Fruit fly (Drosophila melanogaster): ENCODE data around the gene CG7049.

CG7049 gene

DNA sequence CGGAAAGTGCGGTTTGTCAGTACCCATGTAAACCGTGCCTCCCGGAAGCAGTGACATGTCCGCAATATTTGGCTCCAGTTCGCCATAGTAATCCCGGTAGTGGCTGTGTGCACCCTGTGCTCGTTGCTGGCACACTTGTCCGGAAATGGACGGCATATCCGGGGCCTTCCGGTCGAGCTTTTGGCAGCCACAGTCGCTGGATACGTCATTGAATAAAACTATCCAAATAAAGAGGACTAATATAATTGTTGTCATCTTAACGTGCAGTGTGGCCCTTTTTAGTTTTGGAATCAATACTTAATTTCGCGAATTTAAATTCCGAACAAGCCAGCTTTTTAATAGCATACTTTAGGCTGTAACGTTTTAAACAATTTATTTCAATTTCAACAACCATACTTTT is at the start of gene CG7049:
TSS of gene CG7049 (minus strand) at position 280 of the 400 bp plus-strand sequence.
- TF ChIP-seq fkh (GFP tag; optimal IDR thresholded peaks at IDR 0.05), result peak; percentile 28
- no peak for TF ChIP-seq CG15336 (GFP tag; IDR thresholded peaks at IDR 0.05)
- TF ChIP-seq Hr39 (GFP tag; optimal IDR thresholded peaks at IDR 0.05), result no peak
- peak; percentile 8 for TF ChIP-seq CG6854 (GFP tag; optimal IDR thresholded peaks at IDR 0.05)
- no peak for TF ChIP-seq Eip93F (GFP tag; optimal IDR thresholded peaks at IDR 0.05)
- no peak for TF ChIP-seq CG11902 (GFP tag; optimal IDR thresholded peaks at IDR 0.05)
- TF ChIP-seq Hr4 (GFP tag; optimal IDR thresholded peaks at IDR 0.05), result no peak
- peak; percentile 63 for TF ChIP-seq Eip78C (GFP tag)
- TF ChIP-seq CG1621 (tag; optimal IDR thresholded peaks at IDR 0.05), result peak; percentile 18
- TF ChIP-seq CG3919 (GFP tag; optimal IDR thresholded peaks at IDR 0.05), result no peak
- no peak for TF ChIP-seq Met (GFP tag; optimal IDR thresholded peaks at IDR 0.05)
- no peak for TF ChIP-seq eg (GFP tag; IDR thresholded peaks at IDR 0.05)
- TF ChIP-seq CG7368 (GFP tag; optimal IDR thresholded peaks at IDR 0.05), result no peak
- no peak for TF ChIP-seq CG11762 (GFP tag; optimal IDR thresholded peaks at IDR 0.05; ENCODE audit: insufficient read depth)
- TF ChIP-seq CG8119 (GFP tag; IDR thresholded peaks at IDR 0.05), result no peak
- no peak for TF ChIP-seq fd85E (GFP tag; optimal IDR thresholded peaks at IDR 0.05)
- no peak for TF ChIP-seq Eip75B (GFP tag; optimal IDR thresholded peaks at IDR 0.05)
- TF ChIP-seq dsx (GFP tag; optimal IDR thresholded peaks at IDR 0.05; ENCODE audit: poor library complexity, severe bottlenecking), result no peak
- no peak for TF ChIP-seq topi (GFP tag; optimal IDR thresholded peaks at IDR 0.05)
- TF ChIP-seq CG32006 (GFP tag; optimal IDR thresholded peaks at IDR 0.05), result no peak

DNA sequence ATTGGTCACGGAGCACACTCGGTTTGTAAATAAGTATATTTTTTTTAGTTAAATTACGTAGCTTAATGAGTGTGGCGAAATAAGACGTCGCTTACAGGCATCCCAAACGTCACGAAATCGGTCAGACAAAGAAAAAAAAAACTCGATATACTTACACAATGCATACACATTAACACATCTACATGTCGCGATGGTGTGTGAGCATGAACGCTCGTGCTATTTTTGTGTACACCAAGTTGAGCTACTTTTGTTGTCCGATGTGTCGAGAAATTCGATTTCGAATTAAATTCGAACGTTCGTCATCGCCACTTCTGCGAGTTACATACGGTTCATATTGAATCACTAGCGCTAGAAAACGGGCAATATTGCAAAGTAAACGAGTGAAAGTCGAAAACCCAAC is 49.1 kb upstream of the CG7049 start:
- TF ChIP-seq CG3032 (tag; optimal IDR thresholded peaks at IDR 0.05) (no peak), CG15336 (GFP tag; IDR thresholded peaks at IDR 0.05) (0 out of 2 replicates have a peak, but pooled peaks have one; percentile 14), svp (GFP tag) (peak; percentile 42), cyc (GFP tag; optimal IDR thresholded peaks at IDR 0.05) (no peak), CG6854 (GFP tag; optimal IDR thresholded peaks at IDR 0.05) (no peak), Eip93F (GFP tag; optimal IDR thresholded peaks at IDR 0.05) (peak; percentile 12), CG6808 (GFP tag; optimal IDR thresholded peaks at IDR 0.05) (no peak), vri (GFP tag; optimal IDR thresholded peaks at IDR 0.05) (peak; percentile 6)

DNA sequence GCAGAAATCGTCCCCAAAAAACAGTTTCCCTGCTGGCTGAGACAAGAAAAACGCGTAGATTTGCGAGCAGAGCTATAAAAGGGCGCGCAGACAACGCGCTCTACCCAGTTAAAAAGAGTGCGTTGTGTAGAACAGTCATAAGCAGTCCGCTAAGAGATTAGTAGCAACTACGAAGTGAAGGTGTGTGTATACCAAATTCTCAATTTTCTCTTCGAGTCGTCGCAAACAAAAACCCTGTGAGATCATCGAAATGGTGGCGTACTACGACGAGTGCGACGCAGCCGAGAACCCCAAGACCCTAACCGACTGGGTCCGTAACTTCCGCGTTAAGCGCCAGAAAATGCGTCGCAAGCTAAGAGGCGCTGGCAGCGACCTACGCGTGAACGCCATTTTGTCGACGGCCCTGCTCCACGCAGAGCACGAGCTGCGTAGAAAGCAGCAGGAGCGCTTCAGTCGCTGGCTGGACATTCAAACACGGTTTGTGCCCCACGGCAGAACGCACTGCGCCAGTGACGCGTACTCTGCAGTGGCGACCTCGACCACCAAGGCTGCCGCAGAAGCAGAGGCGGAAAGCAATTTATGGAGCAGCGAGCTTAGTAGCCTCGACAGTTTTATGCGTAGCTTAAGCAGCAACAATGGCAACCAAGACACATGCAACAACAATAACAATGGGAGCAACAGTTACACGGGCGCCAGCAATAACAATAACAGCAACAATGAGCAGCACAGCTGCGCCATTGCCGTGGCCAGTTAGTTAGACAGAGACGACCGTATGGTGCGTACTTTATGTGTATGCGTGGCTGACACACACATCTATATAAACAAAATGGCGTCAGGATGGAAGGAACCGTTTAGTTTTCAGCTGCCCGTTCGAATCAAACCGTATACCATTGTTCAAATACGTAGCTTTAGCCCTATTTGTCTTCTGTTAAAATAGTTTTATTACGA is 48.2 kb upstream of the CG7049 start:
- peak; percentile 41 for TF ChIP-seq vri (GFP tag; optimal IDR thresholded peaks at IDR 0.05)
- peak; percentile 8; the same call in 1 of the 2 replicates for TF ChIP-seq CG15336 (GFP tag; IDR thresholded peaks at IDR 0.05)
- TF ChIP-seq svp (GFP tag), result peak; percentile 80
- no peak for TF ChIP-seq pdm3 (GFP tag; optimal IDR thresholded peaks at IDR 0.05)
- no peak for TF ChIP-seq esn (GFP tag; optimal IDR thresholded peaks at IDR 0.05)
- TF ChIP-seq Hr39 (GFP tag; optimal IDR thresholded peaks at IDR 0.05), result no peak
- TF ChIP-seq CG8119 (GFP tag; IDR thresholded peaks at IDR 0.05), result 0 out of 3 replicates have a peak, but pooled peaks have one; percentile 23
- TF ChIP-seq topi (GFP tag; optimal IDR thresholded peaks at IDR 0.05), result peak; percentile 15
- TF ChIP-seq fd59A (GFP tag; optimal IDR thresholded peaks at IDR 0.05), result no peak
- no peak for TF ChIP-seq Blimp-1 (GFP tag; optimal IDR thresholded peaks at IDR 0.05)
- TF ChIP-seq CG10669 (GFP tag; optimal IDR thresholded peaks at IDR 0.05), result no peak
- TF ChIP-seq Gug (GFP tag; IDR thresholded peaks at IDR 0.05), result no peak
- no peak for TF ChIP-seq Sox15 (GFP tag; optimal IDR thresholded peaks at IDR 0.05)
- no peak for TF ChIP-seq achi (GFP tag; optimal IDR thresholded peaks at IDR 0.05)
- TF ChIP-seq CG3032 (tag; optimal IDR thresholded peaks at IDR 0.05), result no peak
- TF ChIP-seq CG6854 (GFP tag; optimal IDR thresholded peaks at IDR 0.05), result no peak
- no peak for TF ChIP-seq CG3919 (GFP tag; optimal IDR thresholded peaks at IDR 0.05)
- no peak for TF ChIP-seq Sox102F (GFP tag; optimal IDR thresholded peaks at IDR 0.05)
- no peak for TF ChIP-seq ss (GFP tag; optimal IDR thresholded peaks at IDR 0.05)
- no peak for TF ChIP-seq salr (GFP tag; optimal IDR thresholded peaks at IDR 0.05)
- TF ChIP-seq CG9139 (GFP tag; optimal IDR thresholded peaks at IDR 0.05), result peak; percentile 41
- TF ChIP-seq CG11902 (GFP tag; optimal IDR thresholded peaks at IDR 0.05), result no peak
- TF ChIP-seq CG6276 (GFP tag; optimal IDR thresholded peaks at IDR 0.05), result no peak
- no peak for TF ChIP-seq Smox (GFP tag; optimal IDR thresholded peaks at IDR 0.05)
- peak; percentile 1 for TF ChIP-seq Met (GFP tag; optimal IDR thresholded peaks at IDR 0.05)
- no peak for TF ChIP-seq CG16779 (tag; optimal IDR thresholded peaks at IDR 0.05)
- TF ChIP-seq dac (GFP tag; optimal IDR thresholded peaks at IDR 0.05), result no peak
- TF ChIP-seq Hr38 (GFP tag; optimal IDR thresholded peaks at IDR 0.05), result no peak
- TF ChIP-seq CG8632 (GFP tag; optimal IDR thresholded peaks at IDR 0.05), result peak; percentile 1
- no peak for TF ChIP-seq CG8319 (GFP tag; optimal IDR thresholded peaks at IDR 0.05)

Measured in whole organism, prepupa.